4 fruit fly cellular contexts compared by ENCODE assay signal in the genomic region with DNA sequence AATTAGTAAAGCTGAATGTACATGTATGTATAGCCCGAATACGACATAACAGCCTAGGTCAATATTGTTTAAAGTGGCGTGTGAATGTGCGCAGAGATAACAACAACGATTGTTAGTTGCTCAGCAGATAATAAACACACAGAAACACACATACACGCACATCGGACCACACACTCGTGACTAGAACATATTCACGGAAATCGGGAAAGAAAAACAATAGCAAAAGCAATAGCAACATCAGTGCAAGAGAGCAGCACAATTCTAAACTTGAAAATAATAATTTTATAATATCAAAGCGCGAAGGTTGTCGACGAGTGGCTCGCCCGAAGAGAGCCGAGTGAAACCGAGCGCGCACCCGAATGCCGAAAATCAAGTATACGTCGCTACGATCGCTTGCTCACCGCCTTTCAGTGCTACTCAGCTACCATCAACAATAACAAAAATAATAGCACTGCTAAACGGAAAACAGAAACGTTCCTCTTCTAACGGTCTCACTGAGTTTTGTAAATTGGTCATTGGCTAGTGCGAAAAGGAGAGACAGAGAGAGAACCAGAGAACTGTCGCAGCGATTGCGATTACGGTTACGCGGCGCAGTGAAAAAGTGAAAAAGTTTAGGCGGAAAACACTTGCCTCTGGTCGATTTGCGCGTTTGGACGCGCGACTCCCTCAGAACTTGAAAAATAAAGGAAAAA.
TF ChIP-seq lines count a peak whose summit lies in the region.

No protein-coding gene starts in this region.

- no peak for TF ChIP-seq CTCF in whole organism, embryonic (GFP tag; optimal IDR thresholded peaks at IDR 0.05; lab: Kevin White, UChicago)

TF ChIP-seq in whole organism, adult, 20 proteins besides CTCF, POLR2A, EP300 and RAD21:
- peak; percentile 4 for TF ChIP-seq CG11617 (GFP tag; optimal IDR thresholded peaks at IDR 0.05; lab: Kevin White, UChicago)
- peak; percentile 90 for TF ChIP-seq CG12768 (GFP tag; optimal IDR thresholded peaks at IDR 0.05; lab: Kevin White, UChicago)
- TF ChIP-seq CG7101 (tag; optimal IDR thresholded peaks at IDR 0.05; lab: Kevin White, UChicago): peak; percentile 18
- no peak for TF ChIP-seq Clk (GFP tag; optimal IDR thresholded peaks at IDR 0.05; lab: Kevin White, UChicago)
- no peak for TF ChIP-seq bab1 (GFP tag; optimal IDR thresholded peaks at IDR 0.05; lab: Kevin White, UChicago)
- peak; percentile 69 for TF ChIP-seq Mnt (GFP tag; optimal IDR thresholded peaks at IDR 0.05; lab: Kevin White, UChicago)
- TF ChIP-seq pad (GFP tag; optimal IDR thresholded peaks at IDR 0.05; lab: Kevin White, UChicago): no peak
- peak in 1 of 2 experiments; percentile 2 for TF ChIP-seq cnc (optimal IDR thresholded peaks at IDR 0.05; lab: Kevin White, UChicago)
- TF ChIP-seq CG5204 (GFP tag; optimal IDR thresholded peaks at IDR 0.05; lab: Kevin White, UChicago): no peak
- TF ChIP-seq ovo (GFP tag; optimal IDR thresholded peaks at IDR 0.05; lab: Kevin White, UChicago): peak; percentile 97
- peak; percentile 99 for TF ChIP-seq kay (GFP tag; lab: Kevin White, UChicago; ENCODE audit: borderline replicate concordance)
- peak; percentile 8 for TF ChIP-seq CG7045 (GFP tag; optimal IDR thresholded peaks at IDR 0.05; lab: Kevin White, UChicago)
- peak; percentile 44 for TF ChIP-seq Hr96 (GFP tag; optimal IDR thresholded peaks at IDR 0.05; lab: Kevin White, UChicago)
- no peak for TF ChIP-seq CG1620 (GFP tag; optimal IDR thresholded peaks at IDR 0.05; lab: Kevin White, UChicago)
- peak; percentile 96 for TF ChIP-seq cic (GFP tag; optimal IDR thresholded peaks at IDR 0.05; lab: Kevin White, UChicago)
- TF ChIP-seq Crg-1 (GFP tag; optimal IDR thresholded peaks at IDR 0.05; lab: Kevin White, UChicago): no peak
- no peak for TF ChIP-seq CG14711 (tag; optimal IDR thresholded peaks at IDR 0.05; lab: Kevin White, UChicago)
- TF ChIP-seq tj (GFP tag; optimal IDR thresholded peaks at IDR 0.05; lab: Kevin White, UChicago): peak; percentile 65
- TF ChIP-seq CG33017 (tag; optimal IDR thresholded peaks at IDR 0.05; lab: Kevin White, UChicago): peak; percentile 74
- TF ChIP-seq toe (GFP tag; optimal IDR thresholded peaks at IDR 0.05; lab: Kevin White, UChicago): no peak

TF ChIP-seq in whole organism, embryonic, 481 proteins besides CTCF, POLR2A, EP300 and RAD21 (continues in another document):
- no peak for TF ChIP-seq tio (GFP tag; optimal IDR thresholded peaks at IDR 0.05; lab: Kevin White, UChicago)
- TF ChIP-seq eyg (GFP tag; optimal IDR thresholded peaks at IDR 0.05; lab: Kevin White, UChicago): no peak
- TF ChIP-seq CG12155 (GFP tag; optimal IDR thresholded peaks at IDR 0.05; lab: Kevin White, UChicago): peak; percentile 27
- peak in 1 of 2 experiments; percentile 88 for TF ChIP-seq Eip74EF (GFP tag; optimal IDR thresholded peaks at IDR 0.05; lab: Kevin White, UChicago)
- TF ChIP-seq lbe (GFP tag; optimal IDR thresholded peaks at IDR 0.05; lab: Kevin White, UChicago): peak; percentile 24
- TF ChIP-seq fd3F (GFP tag; optimal IDR thresholded peaks at IDR 0.05; lab: Kevin White, UChicago): no peak
- peak; percentile 55 for TF ChIP-seq CG13894 (tag; optimal IDR thresholded peaks at IDR 0.05; lab: Kevin White, UChicago)
- TF ChIP-seq corto (GFP tag; optimal IDR thresholded peaks at IDR 0.05; lab: Kevin White, UChicago): peak; percentile 58
- peak; percentile 4 for TF ChIP-seq CG2120 (GFP tag; optimal IDR thresholded peaks at IDR 0.05; lab: Kevin White, UChicago)
- TF ChIP-seq E2f1 (GFP tag; IDR thresholded peaks at IDR 0.05; lab: Robert Waterston, UW): no peak
- peak; percentile 2 for TF ChIP-seq CG1233 (GFP tag; optimal IDR thresholded peaks at IDR 0.05; lab: Kevin White, UChicago)
- no peak for TF ChIP-seq CG32772 (GFP tag; IDR thresholded peaks at IDR 0.05; lab: Robert Waterston, UW)
- no peak for TF ChIP-seq sqz (GFP tag; optimal IDR thresholded peaks at IDR 0.05; lab: Kevin White, UChicago)
- no peak for TF ChIP-seq crol (GFP tag; IDR thresholded peaks at IDR 0.05; lab: Robert Waterston, UW)
- TF ChIP-seq CG2678 (tag; optimal IDR thresholded peaks at IDR 0.05; lab: Kevin White, UChicago): peak; percentile 4
- 0 out of 2 replicates have a peak, but pooled peaks have one; percentile 5 for TF ChIP-seq sob (GFP tag; IDR thresholded peaks at IDR 0.05; lab: Robert Waterston, UW)
- peak; percentile 10; the same call in 1 of the 2 replicates for TF ChIP-seq Rfx (GFP tag; IDR thresholded peaks at IDR 0.05; lab: Robert Waterston, UW)
- TF ChIP-seq sens (GFP tag; lab: Kevin White, UChicago): peak; percentile 83
- peak; percentile 46 for TF ChIP-seq Meics (GFP tag; optimal IDR thresholded peaks at IDR 0.05; lab: Kevin White, UChicago)
- peak; percentile 56 for TF ChIP-seq lab (GFP tag; optimal IDR thresholded peaks at IDR 0.05; lab: Kevin White, UChicago)
- TF ChIP-seq Ets65A (GFP tag; lab: Kevin White, UChicago): peak; percentile 60
- peak; percentile 37 for TF ChIP-seq kni (GFP tag; optimal IDR thresholded peaks at IDR 0.05; lab: Kevin White, UChicago)

TF ChIP-seq in whole organism, prepupa, 60 proteins besides CTCF, POLR2A, EP300 and RAD21:
- TF ChIP-seq CG9139 (GFP tag; optimal IDR thresholded peaks at IDR 0.05; lab: Kevin White, UChicago) (no peak), CG32006 (GFP tag; optimal IDR thresholded peaks at IDR 0.05; lab: Kevin White, UChicago) (no peak), svp (GFP tag; lab: Kevin White, UChicago) (peak; percentile 35), CG10631 (GFP tag; optimal IDR thresholded peaks at IDR 0.05; lab: Kevin White, UChicago) (no peak), Eip78C (GFP tag; lab: Kevin White, UChicago) (peak; percentile 59), CG1621 (tag; optimal IDR thresholded peaks at IDR 0.05; lab: Kevin White, UChicago) (no peak), Hr4 (GFP tag; optimal IDR thresholded peaks at IDR 0.05; lab: Kevin White, UChicago) (no peak), fkh (GFP tag; optimal IDR thresholded peaks at IDR 0.05; lab: Kevin White, UChicago) (peak; percentile 94), CG16779 (tag; optimal IDR thresholded peaks at IDR 0.05; lab: Kevin White, UChicago) (peak; percentile 39), vri (GFP tag; optimal IDR thresholded peaks at IDR 0.05; lab: Kevin White, UChicago) (peak; percentile 82)

TF ChIP-seq in whole organism, wandering third instar larva, 38 proteins besides CTCF, POLR2A, EP300 and RAD21 (continues in another document):
- TF ChIP-seq N (GFP tag; optimal IDR thresholded peaks at IDR 0.05; lab: Kevin White, UChicago): no peak
- no peak for TF ChIP-seq dmrt93B (GFP tag; optimal IDR thresholded peaks at IDR 0.05; lab: Kevin White, UChicago)
- TF ChIP-seq CG9705 (GFP tag; optimal IDR thresholded peaks at IDR 0.05; lab: Kevin White, UChicago): no peak
- TF ChIP-seq Dfd (GFP tag; optimal IDR thresholded peaks at IDR 0.05; lab: Kevin White, UChicago): no peak
- TF ChIP-seq HLH106 (tag; optimal IDR thresholded peaks at IDR 0.05; lab: Kevin White, UChicago): no peak
- peak; percentile 34 for TF ChIP-seq Hr83 (GFP tag; optimal IDR thresholded peaks at IDR 0.05; lab: Kevin White, UChicago; ENCODE audit: poor library complexity, severe bottlenecking)
- TF ChIP-seq psq (GFP tag; optimal IDR thresholded peaks at IDR 0.05; lab: Kevin White, UChicago): peak; percentile 35
- TF ChIP-seq Sp1 (GFP tag; optimal IDR thresholded peaks at IDR 0.05; lab: Kevin White, UChicago): peak; percentile 16
- TF ChIP-seq pan (optimal IDR thresholded peaks at IDR 0.05; lab: Kevin White, UChicago): no peak
- TF ChIP-seq Vsx2 (GFP tag; optimal IDR thresholded peaks at IDR 0.05; lab: Kevin White, UChicago; ENCODE audit: partially characterized antibody): peak; percentile 30
- no peak for TF ChIP-seq dsf (GFP tag; optimal IDR thresholded peaks at IDR 0.05; lab: Kevin White, UChicago; ENCODE audit: borderline replicate concordance)
- TF ChIP-seq foxo (GFP tag; optimal IDR thresholded peaks at IDR 0.05; lab: Kevin White, UChicago): no peak
- TF ChIP-seq Myc (optimal IDR thresholded peaks at IDR 0.05; lab: Kevin White, UChicago): no peak
- TF ChIP-seq sage (GFP tag; optimal IDR thresholded peaks at IDR 0.05; lab: Kevin White, UChicago): no peak
- no peak for TF ChIP-seq fru (GFP tag; optimal IDR thresholded peaks at IDR 0.05; lab: Kevin White, UChicago)
- peak; percentile 49 for TF ChIP-seq Jra (GFP tag; optimal IDR thresholded peaks at IDR 0.05; lab: Kevin White, UChicago)
- TF ChIP-seq Dif (GFP tag; optimal IDR thresholded peaks at IDR 0.05; lab: Kevin White, UChicago; ENCODE audit: partially characterized antibody): peak; percentile 52
- no peak for TF ChIP-seq lola (GFP tag; optimal IDR thresholded peaks at IDR 0.05; lab: Kevin White, UChicago)
- peak; percentile 42 for TF ChIP-seq h (GFP tag; optimal IDR thresholded peaks at IDR 0.05; lab: Kevin White, UChicago)
- peak; percentile 57 for TF ChIP-seq br (GFP tag; optimal IDR thresholded peaks at IDR 0.05; lab: Kevin White, UChicago)
- no peak for TF ChIP-seq woc (GFP tag; optimal IDR thresholded peaks at IDR 0.05; lab: Kevin White, UChicago)
- TF ChIP-seq usp (GFP tag; optimal IDR thresholded peaks at IDR 0.05; lab: Kevin White, UChicago): no peak
- TF ChIP-seq Hr78 (GFP tag; optimal IDR thresholded peaks at IDR 0.05; lab: Kevin White, UChicago): no peak
- no peak for TF ChIP-seq ey (GFP tag; optimal IDR thresholded peaks at IDR 0.05; lab: Kevin White, UChicago)
- TF ChIP-seq jim (GFP tag; optimal IDR thresholded peaks at IDR 0.05; lab: Kevin White, UChicago): no peak
- TF ChIP-seq CrebA (GFP tag; optimal IDR thresholded peaks at IDR 0.05; lab: Kevin White, UChicago; ENCODE audit: borderline replicate concordance): peak; percentile 62
- no peak for TF ChIP-seq sv (GFP tag; optimal IDR thresholded peaks at IDR 0.05; lab: Kevin White, UChicago)
- TF ChIP-seq GATAd (GFP tag; optimal IDR thresholded peaks at IDR 0.05; lab: Kevin White, UChicago): no peak
- TF ChIP-seq dl (GFP tag; optimal IDR thresholded peaks at IDR 0.05; lab: Kevin White, UChicago; ENCODE audit: insufficient read depth in 1 of 2, partially characterized antibody in 2 of 2): no peak
- TF ChIP-seq OdsH (GFP tag; optimal IDR thresholded peaks at IDR 0.05; lab: Kevin White, UChicago): peak; percentile 29
- no peak for TF ChIP-seq Rel (GFP tag; optimal IDR thresholded peaks at IDR 0.05; lab: Kevin White, UChicago)
- TF ChIP-seq Rel (tag; optimal IDR thresholded peaks at IDR 0.05; lab: Kevin White, UChicago): peak; percentile 52
- TF ChIP-seq Hnf4 (GFP tag; optimal IDR thresholded peaks at IDR 0.05; lab: Kevin White, UChicago): peak; percentile 15
- no peak for TF ChIP-seq Mio (GFP tag; optimal IDR thresholded peaks at IDR 0.05; lab: Kevin White, UChicago)
- no peak for TF ChIP-seq CG32264 (GFP tag; optimal IDR thresholded peaks at IDR 0.05; lab: Kevin White, UChicago)
- no peak for TF ChIP-seq tai (GFP tag; optimal IDR thresholded peaks at IDR 0.05; lab: Kevin White, UChicago)
- no peak for TF ChIP-seq Abd-B (GFP tag; optimal IDR thresholded peaks at IDR 0.05; lab: Kevin White, UChicago)
- TF ChIP-seq brk (GFP tag; optimal IDR thresholded peaks at IDR 0.05; lab: Kevin White, UChicago): peak; percentile 2
